Fruit fly (Drosophila melanogaster) whole organism, larva: ENCODE results near the gene CG33259.

Experiments used
- noc ChIP-seq: fragments of 200-800 bp; sonication (Bioruptor generic); optimal IDR thresholded peaks from 3 replicates; lab custom pipeline; 2019; ENCODE audit warnings: missing biosample characterization, mild to moderate bottlenecking, missing genetic modification characterization, moderate library complexity

The CG33259 gene

dm6 chr3L:15407532-15407931, at the start of gene CG33259:
CG33259 (plus strand) TSS chr3L:15407832.
- no peak for TF ChIP-seq noc (tag; lab: Kevin White, UChicago)

- no peak for TF ChIP-seq noc (tag; lab: Kevin White, UChicago)
Measured at dm6 chr3L:15366310-15366709, 41.3 kb upstream of the CG33259 start.
